Fruit fly (Drosophila melanogaster): ENCODE data around the gene Hsp60D.
"Not testable (repeated sequence)": the region's sequence is repeated elsewhere in the genome, so short reads cannot be mapped to it uniquely, and the experiment has no call there.

Hsp60D gene

dm6 chr2L:13449397-13449796 lies at the start of gene Hsp60D:
Hsp60D (minus strand) TSS chr2L:13449497.
- not testable (repeated sequence) for TF ChIP-seq CG8478, Dll, psq (optimal IDR thresholded peaks at IDR 0.05)

dm6 chr2L:13497915-13498314 lies 48.6 kb upstream of the Hsp60D start:
- TF ChIP-seq Dll (optimal IDR thresholded peaks at IDR 0.05) (no peak), CG8478 (optimal IDR thresholded peaks at IDR 0.05) (no peak), usp (GFP tag; optimal IDR thresholded peaks at IDR 0.05) (no peak), psq (optimal IDR thresholded peaks at IDR 0.05) (no peak)

- TF ChIP-seq psq (optimal IDR thresholded peaks at IDR 0.05) (no peak), EcR (GFP tag; optimal IDR thresholded peaks at IDR 0.05) (peak in 1 of 2 experiments; percentile 4)
Observed at dm6 chr2L:13482258-13482657, 33.0 kb upstream of the Hsp60D start.

dm6 chr2L:13475254-13475653 lies 26.0 kb upstream of the Hsp60D start:
- TF ChIP-seq psq (optimal IDR thresholded peaks at IDR 0.05) (no peak), pan (optimal IDR thresholded peaks at IDR 0.05) (no peak), Dll (optimal IDR thresholded peaks at IDR 0.05) (no peak), usp (GFP tag; optimal IDR thresholded peaks at IDR 0.05) (no peak), CG8478 (optimal IDR thresholded peaks at IDR 0.05) (no peak), EcR (GFP tag; optimal IDR thresholded peaks at IDR 0.05) (no peak)

dm6 chr2L:13460911-13461866 lies 11.9 kb upstream of the Hsp60D start, which contains the start of gene CG46308:
CG46308 (plus strand) TSS chr2L:13461774.
- no peak for TF ChIP-seq Dll (optimal IDR thresholded peaks at IDR 0.05)
- TF ChIP-seq psq (optimal IDR thresholded peaks at IDR 0.05) = no peak
- no peak for TF ChIP-seq EcR (GFP tag; optimal IDR thresholded peaks at IDR 0.05)
- TF ChIP-seq pan (optimal IDR thresholded peaks at IDR 0.05) = no peak
- no peak for TF ChIP-seq CG8478 (optimal IDR thresholded peaks at IDR 0.05)
- no peak for TF ChIP-seq usp (GFP tag; optimal IDR thresholded peaks at IDR 0.05)

dm6 chr2L:13458991-13459731 lies 9.9 kb upstream of the Hsp60D start, which contains the start of gene CG42810:
CG42810 (plus strand) TSS chr2L:13459681.
- TF ChIP-seq EcR (GFP tag; optimal IDR thresholded peaks at IDR 0.05) = no peak

dm6 chr2L:13457037-13457547 lies 7.8 kb upstream of the Hsp60D start, which contains the start of gene CG42809:
CG42809 (plus strand) TSS chr2L:13457497.
- no peak for TF ChIP-seq Dll (optimal IDR thresholded peaks at IDR 0.05)

- TF ChIP-seq usp (GFP tag; optimal IDR thresholded peaks at IDR 0.05) (no peak), psq (optimal IDR thresholded peaks at IDR 0.05) (no peak), EcR (GFP tag; optimal IDR thresholded peaks at IDR 0.05) (no peak), CG8478 (optimal IDR thresholded peaks at IDR 0.05) (no peak), pan (optimal IDR thresholded peaks at IDR 0.05) (no peak), Dll (optimal IDR thresholded peaks at IDR 0.05) (no peak)
Observed at dm6 chr2L:13445249-13445846, 3.9 kb downstream of the Hsp60D start, which contains the start of gene Hacd2. Hacd2 (minus strand) TSS chr2L:13445651.

- TF ChIP-seq Dll (optimal IDR thresholded peaks at IDR 0.05) = no peak
- no peak for TF ChIP-seq EcR (GFP tag; optimal IDR thresholded peaks at IDR 0.05)
- no peak for TF ChIP-seq pan (optimal IDR thresholded peaks at IDR 0.05)
- no peak for TF ChIP-seq usp (GFP tag; optimal IDR thresholded peaks at IDR 0.05)
- no peak for TF ChIP-seq CG8478 (optimal IDR thresholded peaks at IDR 0.05)
- no peak for TF ChIP-seq psq (optimal IDR thresholded peaks at IDR 0.05)
Observed at dm6 chr2L:13436791-13437190, 12.5 kb downstream of the Hsp60D start.

dm6 chr2L:13434795-13435634 lies 14.3 kb downstream of the Hsp60D start, which contains the start of gene Tehao:
Tehao (plus strand) TSS chr2L:13435622.
- TF ChIP-seq usp (GFP tag; optimal IDR thresholded peaks at IDR 0.05) (no peak), pan (optimal IDR thresholded peaks at IDR 0.05) (no peak), psq (optimal IDR thresholded peaks at IDR 0.05) (no peak), EcR (GFP tag; optimal IDR thresholded peaks at IDR 0.05) (no peak), CG8478 (optimal IDR thresholded peaks at IDR 0.05) (no peak)

- TF ChIP-seq usp (GFP tag; optimal IDR thresholded peaks at IDR 0.05) = no peak
- no peak for TF ChIP-seq EcR (GFP tag; optimal IDR thresholded peaks at IDR 0.05)
- no peak for TF ChIP-seq pan (optimal IDR thresholded peaks at IDR 0.05)
- no peak for TF ChIP-seq CG8478 (optimal IDR thresholded peaks at IDR 0.05)
- no peak for TF ChIP-seq Dll (optimal IDR thresholded peaks at IDR 0.05)
- no peak for TF ChIP-seq psq (optimal IDR thresholded peaks at IDR 0.05)
Observed at dm6 chr2L:13430919-13431502, 18.3 kb downstream of the Hsp60D start.
